Worm (Caenorhabditis elegans) whole organism, mixed stage, embryonic: ENCODE data around the gene F45E10.2.

Experiments used
- M03D4.4 ChIP-seq: sonication (generic microtip); optimal IDR thresholded peaks from 2 replicates; lab custom pipeline; 2017; ENCODE audit warnings: mild to moderate bottlenecking, missing genetic modification characterization, missing compliant biosample characterization
- bed-3 ChIP-seq: fragments of 200-800 bp; sonication (Bioruptor generic); optimal IDR thresholded peaks from 3 replicates; lab custom pipeline; 2018; ENCODE audit warnings: mild to moderate bottlenecking, missing genetic modification characterization, moderate library complexity, missing compliant biosample characterization
- blmp-1 ChIP-seq: fragments of 150-350 bp; optimal IDR thresholded peaks from 2 replicates; lab custom pipeline; 2014; ENCODE audit warnings: missing biosample characterization, missing genetic modification characterization
- ceh-43 ChIP-seq: fragments of 200-800 bp; sonication (Bioruptor generic); optimal IDR thresholded peaks from 2 replicates; lab custom pipeline; 2018; ENCODE audit warnings: mild to moderate bottlenecking, missing genetic modification characterization, moderate library complexity, missing compliant biosample characterization
- ceh-83 ChIP-seq: fragments of 200-800 bp; sonication (Bioruptor generic); optimal IDR thresholded peaks from 2 replicates; lab custom pipeline; 2018; ENCODE audit warnings: mild to moderate bottlenecking, missing genetic modification characterization, missing compliant biosample characterization
- ces-1 ChIP-seq: fragments of 150-350 bp; optimal IDR thresholded peaks from 2 replicates; lab custom pipeline; 2014; ENCODE audit warnings: missing biosample characterization, missing genetic modification reagents, missing genetic modification characterization
- cnd-1 ChIP-seq: fragments of 200-800 bp; sonication (Bioruptor generic); optimal IDR thresholded peaks from 2 replicates; lab custom pipeline; 2018; ENCODE audit warnings: mild to moderate bottlenecking, missing genetic modification characterization, missing compliant biosample characterization
- elt-1 ChIP-seq: sonication (generic microtip); optimal IDR thresholded peaks from 2 replicates; lab custom pipeline; 2017; ENCODE audit warnings: missing genetic modification characterization, mild to moderate bottlenecking, missing compliant biosample characterization, antibody characterized with exemption, moderate library complexity, borderline replicate concordance; ENCODE audit not compliant: insufficient read depth
- elt-3 ChIP-seq: fragments of 150-350 bp; optimal IDR thresholded peaks from 2 replicates; lab custom pipeline; 2014; ENCODE audit warnings: missing biosample characterization, missing genetic modification characterization
- flh-1 ChIP-seq: fragments of 200-800 bp; sonication (Bioruptor generic); optimal IDR thresholded peaks from 2 replicates; lab custom pipeline; 2018; ENCODE audit warnings: mild to moderate bottlenecking, missing genetic modification characterization, moderate library complexity, missing compliant biosample characterization
- ham-2 ChIP-seq: fragments of 200-800 bp; sonication (Bioruptor generic); optimal IDR thresholded peaks from 2 replicates; lab custom pipeline; 2018; ENCODE audit warnings: mild to moderate bottlenecking, missing genetic modification characterization, missing compliant biosample characterization
- hlh-1 ChIP-seq: fragments of 150-350 bp; optimal IDR thresholded peaks from 2 replicates; lab custom pipeline; 2014; ENCODE audit warnings: missing biosample characterization, missing genetic modification reagents, missing genetic modification characterization
- lin-32 ChIP-seq: fragments of 200-800 bp; sonication (Bioruptor generic); optimal IDR thresholded peaks from 2 replicates; lab custom pipeline; 2018; ENCODE audit warnings: mild to moderate bottlenecking, missing genetic modification characterization, missing compliant biosample characterization
- lsy-2 ChIP-seq: fragments of 150-350 bp; optimal IDR thresholded peaks from 2 replicates; lab custom pipeline; 2014; ENCODE audit warnings: missing biosample characterization, missing genetic modification characterization
- mep-1 ChIP-seq: fragments of 150-350 bp; optimal IDR thresholded peaks from 2 replicates; lab custom pipeline; 2017; ENCODE audit warnings: missing biosample characterization, missing genetic modification reagents, missing genetic modification characterization, inconsistent platforms
- nhr-237 ChIP-seq: fragments of 150-350 bp; optimal IDR thresholded peaks from 2 replicates; lab custom pipeline; 2014; ENCODE audit warnings: missing biosample characterization, missing genetic modification characterization
- pha-4 ChIP-seq: fragments of 150-350 bp; optimal IDR thresholded peaks from 2 replicates; lab custom pipeline; 2018; ENCODE audit warnings: missing biosample characterization, missing genetic modification reagents, missing genetic modification characterization
- sem-2 ChIP-seq: fragments of 200-800 bp; sonication (Bioruptor generic); optimal IDR thresholded peaks from 2 replicates; lab custom pipeline; 2018; ENCODE audit warnings: mild to moderate bottlenecking, missing genetic modification characterization, missing compliant biosample characterization
- sptf-1 ChIP-seq: sonication (generic microtip); optimal IDR thresholded peaks from 2 replicates; lab custom pipeline; 2017; ENCODE audit warnings: mild to moderate bottlenecking, missing genetic modification characterization, moderate library complexity, missing compliant biosample characterization
- unc-120 ChIP-seq: sonication (generic microtip); optimal IDR thresholded peaks from 2 replicates; lab custom pipeline; 2017; ENCODE audit warnings: missing genetic modification characterization, missing compliant biosample characterization; ENCODE audit not compliant: poor library complexity, severe bottlenecking
- unc-39 ChIP-seq: fragments of 150-350 bp; optimal IDR thresholded peaks from 2 replicates; lab custom pipeline; 2014; ENCODE audit warnings: missing biosample characterization, missing genetic modification characterization
- unc-62 ChIP-seq: fragments of 150-350 bp; optimal IDR thresholded peaks from 2 replicates; lab custom pipeline; 2014; ENCODE audit warnings: missing biosample characterization, missing genetic modification reagents, missing genetic modification characterization
- zip-8 ChIP-seq: fragments of 150-350 bp; optimal IDR thresholded peaks from 2 replicates; lab custom pipeline; 2014; ENCODE audit warnings: missing biosample characterization, missing genetic modification characterization

F45E10.2 gene

DNA sequence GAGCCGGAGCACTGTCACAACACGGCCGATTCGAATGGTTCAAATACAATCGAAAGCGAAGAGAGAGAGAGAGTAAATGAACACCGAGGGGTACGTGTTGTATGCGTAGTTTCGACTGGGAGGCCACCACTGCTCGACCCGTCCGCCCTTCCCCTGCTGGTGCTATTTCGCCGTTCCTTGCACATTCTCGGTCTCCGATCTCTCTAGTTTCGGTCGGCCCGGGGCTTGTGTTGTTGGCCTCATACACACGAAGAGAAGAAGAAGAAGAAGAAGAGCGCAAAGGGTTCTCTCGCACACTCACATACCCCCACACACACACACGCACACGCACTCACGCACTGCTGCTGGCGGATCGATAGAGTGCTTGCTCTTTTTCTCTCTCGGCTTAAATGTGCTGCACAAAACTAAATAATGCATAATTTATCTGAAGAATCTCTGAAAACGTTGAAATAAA, 12.2 kb downstream of the F45E10.2 start (continued):
- peak; percentile 28 for TF ChIP-seq mep-1 (tag; lab: Kevin White, UChicago)
- TF ChIP-seq pha-4 (tag; lab: Kevin White, UChicago): peak; percentile 30
- peak; percentile 51 for TF ChIP-seq cnd-1 (tag; lab: Kevin White, UChicago)

DNA sequence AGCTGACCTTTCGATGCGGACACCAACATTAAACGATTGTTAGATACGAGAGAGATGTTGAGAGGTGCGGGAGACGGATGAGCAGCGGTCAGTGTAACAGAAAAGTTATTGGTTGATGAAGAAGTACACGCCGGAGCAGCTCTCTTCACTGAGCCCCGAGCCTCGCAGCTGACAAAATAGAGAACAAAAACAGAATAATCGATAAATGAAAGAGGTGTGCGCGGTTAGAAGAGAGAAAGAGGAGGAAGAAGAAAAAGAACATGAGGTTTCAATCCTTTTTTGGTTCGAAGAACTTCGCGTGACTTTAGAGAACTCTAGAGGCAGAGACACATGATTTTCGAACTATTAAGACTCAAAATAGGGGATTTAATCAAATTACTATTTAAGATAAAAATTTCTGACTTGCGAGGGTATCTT, 13.3 kb downstream of the F45E10.2 start:
- TF ChIP-seq unc-120 (tag; lab: Kevin White, UChicago): peak; percentile 60
- peak; percentile 58 for TF ChIP-seq unc-62 (GFP tag; lab: Kevin White, UChicago)
- TF ChIP-seq pha-4 (tag; lab: Kevin White, UChicago): no peak
- TF ChIP-seq hlh-1 (tag; lab: Kevin White, UChicago): peak; percentile 90
- TF ChIP-seq zip-8 (tag; lab: Kevin White, UChicago): no peak
- peak; percentile 42 for TF ChIP-seq M03D4.4 (tag; lab: Kevin White, UChicago)

DNA sequence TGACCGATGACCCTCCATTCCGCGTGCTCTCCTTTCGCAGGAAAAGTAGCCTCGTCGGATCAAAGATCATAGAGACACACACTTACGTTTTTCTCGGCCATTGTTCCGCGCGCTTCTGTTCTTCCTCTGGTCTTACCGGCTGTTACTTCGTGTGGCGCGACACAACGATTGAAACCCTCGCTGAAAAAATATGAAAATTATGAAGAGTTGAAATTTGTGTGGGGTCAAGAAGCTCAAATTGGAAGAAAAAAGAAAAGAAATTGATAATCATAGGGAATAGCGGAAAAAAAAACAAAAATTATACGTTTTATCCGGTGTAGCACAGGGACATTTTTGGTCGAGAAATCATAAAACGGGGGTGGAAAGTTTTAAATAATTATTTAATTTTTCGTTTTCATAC, 14.1 kb downstream of the F45E10.2 start, which contains the start of gene cey-1:
cey-1 (minus strand) TSS at position 180 of the 400 bp plus-strand sequence.
- no peak for TF ChIP-seq cnd-1 (tag; lab: Kevin White, UChicago)
- no peak for TF ChIP-seq mep-1 (tag; lab: Kevin White, UChicago)
- TF ChIP-seq unc-39 (tag; lab: Kevin White, UChicago): no peak
- TF ChIP-seq lin-32 (GFP tag; lab: Kevin White, UChicago): no peak
- no peak for TF ChIP-seq ceh-43
- TF ChIP-seq sptf-1 (tag; lab: Kevin White, UChicago): no peak
- TF ChIP-seq zip-8 (tag; lab: Kevin White, UChicago): no peak
- no peak for TF ChIP-seq sem-2

DNA sequence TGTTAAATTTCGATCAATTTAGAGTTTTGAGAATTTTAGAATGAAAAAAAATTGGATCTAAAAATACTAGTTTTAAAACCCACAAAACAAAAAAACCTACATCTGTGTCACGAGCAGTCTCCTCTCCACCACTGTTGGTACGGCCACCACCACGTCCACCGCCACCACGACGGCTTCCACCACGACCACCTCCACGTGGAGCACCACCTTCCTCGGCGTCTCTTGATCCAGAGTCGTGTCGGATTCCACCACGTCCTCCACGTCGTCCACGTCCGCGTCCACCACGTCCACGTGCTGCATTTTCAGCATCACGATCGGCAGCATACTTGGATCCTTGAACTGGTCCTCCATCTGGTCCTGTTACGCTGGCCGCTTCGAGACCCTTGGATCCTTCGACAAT, 15.0 kb downstream of the F45E10.2 start:
- no peak for TF ChIP-seq bed-3 (GFP tag; lab: Kevin White, UChicago)
- no peak for TF ChIP-seq hlh-1 (tag; lab: Kevin White, UChicago)
- no peak for TF ChIP-seq unc-120 (tag; lab: Kevin White, UChicago)
- no peak for TF ChIP-seq ces-1 (GFP tag; lab: Kevin White, UChicago)
- TF ChIP-seq ceh-83: no peak
- TF ChIP-seq lsy-2: no peak
- TF ChIP-seq mep-1 (tag; lab: Kevin White, UChicago): no peak
- no peak for TF ChIP-seq cnd-1 (tag; lab: Kevin White, UChicago)

DNA sequence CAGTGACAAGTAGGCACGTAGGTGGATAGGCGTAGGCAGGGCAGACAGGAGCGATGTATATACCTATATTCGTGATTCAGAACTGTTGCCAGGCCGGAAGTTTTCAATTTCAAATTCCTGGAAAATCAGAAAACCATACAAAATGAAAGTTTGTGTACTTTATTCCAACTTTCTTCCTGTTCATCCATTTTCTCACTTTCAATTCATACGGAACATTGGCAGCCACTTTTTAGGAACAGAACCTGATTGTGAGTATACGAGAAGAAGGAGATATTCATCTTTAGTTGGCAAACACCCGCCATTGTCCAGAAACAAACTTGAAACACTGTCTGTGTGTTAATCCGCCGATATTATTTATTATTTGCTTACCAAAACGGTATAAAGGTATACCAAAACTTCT, 19.3 kb downstream of the F45E10.2 start, which contains the start of gene srlf-15:
srlf-15 (plus strand) TSS at position 301 of the 400 bp plus-strand sequence.
- TF ChIP-seq flh-1 (GFP tag; lab: Kevin White, UChicago): no peak
- TF ChIP-seq nhr-237 (tag; lab: Kevin White, UChicago): no peak

DNA sequence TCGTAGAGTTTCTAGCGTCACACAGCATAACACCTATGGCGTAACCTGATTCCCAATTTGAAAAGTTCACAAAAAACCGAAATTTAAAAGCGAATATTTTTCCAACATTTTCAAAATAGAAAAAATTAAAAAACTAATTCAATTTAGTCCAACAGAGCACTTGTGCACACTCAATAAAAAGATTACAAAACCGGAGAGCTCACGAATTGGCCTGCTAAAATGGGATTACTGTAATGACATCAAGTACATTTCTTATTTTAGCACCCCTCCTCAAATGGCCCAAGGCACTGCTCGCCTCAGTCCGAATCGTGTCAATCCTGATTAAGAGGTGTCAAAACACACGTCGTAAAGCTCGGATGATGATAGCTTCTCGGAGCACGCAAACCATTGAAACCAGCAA, 22.3 kb downstream of the F45E10.2 start:
- TF ChIP-seq lin-32 (GFP tag; lab: Kevin White, UChicago) (no peak), ces-1 (GFP tag; lab: Kevin White, UChicago) (peak; percentile 85)
- TF ChIP-seq, all 35 proteins: peak for 1

DNA sequence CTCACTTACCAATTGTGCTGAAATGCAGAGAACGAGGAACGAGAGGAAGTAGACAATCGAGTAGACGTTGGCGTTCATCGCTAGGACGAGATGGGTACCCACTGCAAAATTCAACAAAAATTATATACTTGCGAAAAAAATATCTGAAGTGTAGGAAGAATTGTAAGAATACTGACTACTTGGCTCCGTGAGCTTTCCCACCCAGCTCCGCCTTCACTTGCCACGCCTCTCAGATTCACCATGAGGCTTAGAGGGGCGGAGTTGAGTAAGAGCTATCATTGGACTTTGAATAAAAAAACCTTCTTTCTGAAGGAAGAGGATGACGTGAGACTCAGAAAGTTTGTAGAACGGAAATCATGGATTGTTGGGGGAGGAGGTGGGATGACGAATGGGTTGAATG, 24.8 kb downstream of the F45E10.2 start, which contains the start of gene nlp-18:
nlp-18 (minus strand) TSS at position 101 of the 400 bp plus-strand sequence.
- TF ChIP-seq elt-3 (tag; lab: Kevin White, UChicago) (no peak), mep-1 (tag; lab: Kevin White, UChicago) (no peak), blmp-1 (tag; lab: Kevin White, UChicago) (no peak), pha-4 (tag; lab: Kevin White, UChicago) (no peak), bed-3 (GFP tag; lab: Kevin White, UChicago) (no peak), ham-2 (GFP tag; lab: Kevin White, UChicago) (no peak), M03D4.4 (tag; lab: Kevin White, UChicago) (no peak), unc-39 (tag; lab: Kevin White, UChicago) (no peak)

DNA sequence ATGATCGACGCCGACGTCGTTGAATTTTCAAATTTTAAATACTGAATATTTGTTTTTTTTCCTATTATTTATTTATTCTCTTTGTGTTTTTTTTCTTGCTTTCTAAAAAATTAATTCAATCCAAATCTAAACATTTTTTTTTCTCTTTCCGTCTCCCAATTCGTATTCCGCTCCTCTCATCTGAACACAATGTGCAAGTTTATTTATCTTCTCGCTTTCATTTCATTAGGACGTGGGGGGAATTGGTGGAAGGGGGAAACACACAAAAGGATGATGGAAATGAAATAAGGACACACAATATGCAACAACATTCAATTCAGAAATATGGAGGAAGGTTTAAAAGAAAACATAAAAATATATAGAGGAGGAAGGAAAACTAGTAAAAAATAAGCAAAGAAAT, 27.3 kb downstream of the F45E10.2 start:
- TF ChIP-seq blmp-1 (tag; lab: Kevin White, UChicago) (peak; percentile 83), elt-1 (no peak), ces-1 (GFP tag; lab: Kevin White, UChicago) (peak; percentile 85), elt-3 (tag; lab: Kevin White, UChicago) (no peak)
